Worm (Caenorhabditis elegans) whole organism, L3 larva: ENCODE results near the gene tag-241.

Source experiments
- R02D3.7 ChIP-seq: fragments of 150-350 bp; optimal IDR thresholded peaks from 2 replicates; lab custom pipeline; 2014; ENCODE audit warnings: missing biosample characterization, missing genetic modification characterization
- ZK546.5 ChIP-seq: sonication (generic microtip); optimal IDR thresholded peaks from 2 replicates; lab custom pipeline; 2017; ENCODE audit warnings: missing biosample characterization, missing genetic modification characterization
- ama-1 ChIP-seq: fragments of 150-350 bp; optimal IDR thresholded peaks from 2 replicates; lab custom pipeline; 2018
- fkh-10 ChIP-seq: sonication (generic microtip); optimal IDR thresholded peaks from 2 replicates; lab custom pipeline; 2017; ENCODE audit warnings: missing biosample characterization, missing genetic modification reagents, missing genetic modification characterization
- nhr-28 ChIP-seq: fragments of 150-350 bp; optimal IDR thresholded peaks from 2 replicates; lab custom pipeline; 2014; ENCODE audit warnings: missing biosample characterization, missing genetic modification characterization
- pha-4 ChIP-seq: fragments of 150-350 bp; optimal IDR thresholded peaks from 2 replicates; lab custom pipeline; 2014; ENCODE audit warnings: missing biosample characterization, missing genetic modification reagents, missing genetic modification characterization
- pqm-1 ChIP-seq: fragments of 150-350 bp; optimal IDR thresholded peaks from 2 replicates; lab custom pipeline; 2017; ENCODE audit warnings: missing biosample characterization, missing genetic modification characterization, inconsistent platforms
- unc-62 ChIP-seq: fragments of 150-350 bp; sonication (generic microtip); optimal IDR thresholded peaks from 4 replicates; lab custom pipeline; 2014; ENCODE audit warnings: missing biosample characterization, missing genetic modification reagents, missing genetic modification characterization
- ztf-4 ChIP-seq: fragments of 150-350 bp; optimal IDR thresholded peaks from 2 replicates; lab custom pipeline; 2014; ENCODE audit warnings: missing biosample characterization, missing genetic modification characterization

DNA sequence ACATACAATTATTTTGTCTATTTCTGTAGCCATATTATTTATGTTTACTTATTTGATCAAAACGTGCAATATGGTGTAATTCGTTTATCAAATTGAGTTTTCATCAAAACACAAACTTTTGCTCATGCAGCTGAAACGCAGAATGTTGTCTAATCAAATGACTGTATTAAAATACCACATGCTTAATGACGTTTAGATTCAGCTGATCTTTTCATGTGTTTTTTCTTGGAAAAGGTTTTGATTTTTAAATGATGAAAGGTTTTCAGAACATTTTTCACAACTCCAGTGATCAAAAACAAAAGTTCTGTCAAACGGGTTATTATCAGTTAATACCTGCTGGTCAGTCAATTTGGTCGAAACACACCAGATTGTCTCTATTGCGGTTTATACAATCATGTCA, 51.5 kb downstream of the tag-241 start, which contains the start of gene Y62H9A.1:
- no peak for TF ChIP-seq unc-62 (GFP tag; lab: Kevin White, UChicago)
- TF ChIP-seq ama-1 = no peak
- TF ChIP-seq pqm-1 (tag; lab: Kevin White, UChicago) = no peak
- TF ChIP-seq R02D3.7 = no peak
- TF ChIP-seq fkh-10 (GFP tag; lab: Kevin White, UChicago) = no peak
- no peak for TF ChIP-seq ztf-4 (tag; lab: Kevin White, UChicago)
- no peak for TF ChIP-seq pha-4 (tag; lab: Kevin White, UChicago)
- no peak for TF ChIP-seq nhr-28
- TF ChIP-seq ZK546.5 (tag; lab: Kevin White, UChicago) = no peak
